Worm (Caenorhabditis elegans) whole organism, L2 larva: Measurements from ENCODE around the gene C12D8.21.
A peak's percentile ranks its signal among the peaks of the same experiment; 100 is the strongest.

Experiments
- R02D3.7 ChIP-seq: fragments of 150-350 bp; optimal IDR thresholded peaks from 2 replicates; lab custom pipeline; 2014; ENCODE audit warnings: missing biosample characterization, missing genetic modification characterization
- aly-2 ChIP-seq: fragments of 150-350 bp; optimal IDR thresholded peaks from 2 replicates; lab custom pipeline; 2014; ENCODE audit warnings: missing biosample characterization, missing genetic modification characterization
- ama-1 ChIP-seq: fragments of 150-350 bp; optimal IDR thresholded peaks from 2 replicates; lab custom pipeline; 2018; ENCODE audit warnings: inconsistent platforms
- blmp-1 ChIP-seq: sonication (generic microtip); optimal IDR thresholded peaks from 2 replicates; lab custom pipeline; 2017; ENCODE audit warnings: missing genetic modification characterization, mild to moderate bottlenecking, missing compliant biosample characterization, antibody characterized with exemption, moderate library complexity; ENCODE audit not compliant: insufficient read depth
- ceh-82 ChIP-seq: fragments of 150-350 bp; optimal IDR thresholded peaks from 2 replicates; lab custom pipeline; 2014; ENCODE audit warnings: missing biosample characterization, missing genetic modification characterization
- egl-27 ChIP-seq: sonication (generic microtip); optimal IDR thresholded peaks from 3 replicates; lab custom pipeline; 2017; ENCODE audit warnings: missing biosample characterization, missing genetic modification reagents, missing genetic modification characterization
- elt-1 ChIP-seq: fragments of 150-350 bp; optimal IDR thresholded peaks from 2 replicates; lab custom pipeline; 2014; ENCODE audit warnings: missing biosample characterization, missing genetic modification characterization
- elt-3 ChIP-seq: sonication (generic microtip); optimal IDR thresholded peaks from 2 replicates; lab custom pipeline; 2017; ENCODE audit warnings: missing biosample characterization, missing genetic modification characterization
- lin-39 ChIP-seq: fragments of 150-350 bp; optimal IDR thresholded peaks from 2 replicates; lab custom pipeline; 2014; ENCODE audit warnings: missing biosample characterization, missing genetic modification reagents, missing genetic modification characterization
- lsy-2 ChIP-seq, 2 experiments: fragments of 150-350 bp in 1 of 2; sonication (generic microtip) in 1 of 2; optimal IDR thresholded peaks; 2 replicates each; lab custom pipeline; 2014 to 2017; ENCODE audit warnings: missing biosample characterization in 2 of 2, missing genetic modification characterization in 2 of 2
- unc-39 ChIP-seq: fragments of 150-350 bp; optimal IDR thresholded peaks from 2 replicates; lab custom pipeline; 2014; ENCODE audit warnings: missing biosample characterization, missing genetic modification characterization
- unc-55 ChIP-seq: fragments of 150-350 bp; sonication (generic microtip); optimal IDR thresholded peaks from 3 replicates; lab custom pipeline; 2014; ENCODE audit warnings: missing biosample characterization, missing genetic modification reagents, missing genetic modification characterization
- zag-1 ChIP-seq: fragments of 150-350 bp; optimal IDR thresholded peaks from 2 replicates; lab custom pipeline; 2014; ENCODE audit warnings: missing biosample characterization, missing genetic modification characterization

- TF ChIP-seq lin-39 (tag; lab: Kevin White, UChicago) (no peak), blmp-1 (tag; lab: Kevin White, UChicago) (no peak), unc-55 (GFP tag; lab: Kevin White, UChicago) (peak; percentile 33), R02D3.7 (tag; lab: Kevin White, UChicago) (no peak), ama-1 (peak; percentile 29), elt-3 (tag; lab: Kevin White, UChicago) (no peak), unc-39 (tag; lab: Kevin White, UChicago) (no peak), lsy-2 (tag; optimal IDR thresholded peaks at IDR 0.05; lab: Kevin White, UChicago) (peak in 1 of 2 experiments; percentile 43), zag-1 (tag; lab: Kevin White, UChicago) (no peak), egl-27 (tag; lab: Kevin White, UChicago) (no peak), ceh-82 (no peak), aly-2 (tag; lab: Kevin White, UChicago) (no peak), elt-1 (tag; lab: Kevin White, UChicago) (no peak)
These were observed 2.3 kb downstream of the C12D8.21 start, which contains the start of gene fubl-1 for ce11 chrV:10238665-10239064.
